Worm (Caenorhabditis elegans): ENCODE data around the gene T24E12.11.

T24E12.11 gene

ce11 chrII:3786538-3786937, 7.2 kb upstream of the T24E12.11 start (continued):
- no peak for TF ChIP-seq nhr-85 (tag)
- TF ChIP-seq irx-1 (tag; optimal IDR thresholded peaks at IDR 0.05) = no peak
- TF ChIP-seq nhr-28 (tag; optimal IDR thresholded peaks at IDR 0.05) = no peak
- TF ChIP-seq C16A3.4 (tag; optimal IDR thresholded peaks at IDR 0.05) = no peak
- no peak for TF ChIP-seq efl-1 (optimal IDR thresholded peaks at IDR 0.05)
- peak in 1 of 2 experiments; percentile 84 for TF ChIP-seq efl-1 (GFP tag; optimal IDR thresholded peaks at IDR 0.05 in 1 of 2)
- TF ChIP-seq mep-1 (tag; optimal IDR thresholded peaks at IDR 0.05) = no peak
- TF ChIP-seq C34B4.2 (tag; optimal IDR thresholded peaks at IDR 0.05) = no peak
- TF ChIP-seq sup-37 (GFP tag; optimal IDR thresholded peaks at IDR 0.05) = no peak
- no peak for TF ChIP-seq ama-1 (optimal IDR thresholded peaks at IDR 0.05)
- TF ChIP-seq nhr-237 (tag; optimal IDR thresholded peaks at IDR 0.05) = no peak
- no peak for TF ChIP-seq unc-62 (GFP tag; optimal IDR thresholded peaks at IDR 0.05)
- no peak for TF ChIP-seq ceh-63 (GFP tag; optimal IDR thresholded peaks at IDR 0.05)
- peak; percentile 47 for TF ChIP-seq nhr-90 (tag; optimal IDR thresholded peaks at IDR 0.05; ENCODE audit: poor library complexity)
- no peak for TF ChIP-seq nhr-12 (tag; optimal IDR thresholded peaks at IDR 0.05)
- no peak for TF ChIP-seq nhr-11 (tag; optimal IDR thresholded peaks at IDR 0.05)
- TF ChIP-seq ztf-11 (tag; optimal IDR thresholded peaks at IDR 0.05) = no peak
- no peak for TF ChIP-seq nhr-76 (tag; optimal IDR thresholded peaks at IDR 0.05)
- no peak for TF ChIP-seq ces-1 (GFP tag; optimal IDR thresholded peaks at IDR 0.05)
- TF ChIP-seq unc-30 (tag; optimal IDR thresholded peaks at IDR 0.05) = no peak
- no peak for TF ChIP-seq ztf-4 (tag; optimal IDR thresholded peaks at IDR 0.05)
- TF ChIP-seq ceh-90 (tag; optimal IDR thresholded peaks at IDR 0.05) = no peak
- TF ChIP-seq dpl-1 (GFP tag; optimal IDR thresholded peaks at IDR 0.05) = no peak
- no peak for TF ChIP-seq dsc-1 (tag; optimal IDR thresholded peaks at IDR 0.05)
- peak; percentile 91 for TF ChIP-seq tlp-1 (tag; optimal IDR thresholded peaks at IDR 0.05)
- TF ChIP-seq lin-39 (tag; optimal IDR thresholded peaks at IDR 0.05) = no peak
- TF ChIP-seq hlh-4 (tag; optimal IDR thresholded peaks at IDR 0.05) = no peak
- no peak for TF ChIP-seq ceh-82 (tag; optimal IDR thresholded peaks at IDR 0.05)
- TF ChIP-seq mef-2 (tag; optimal IDR thresholded peaks at IDR 0.05) = no peak
- TF ChIP-seq nhr-84 (tag; optimal IDR thresholded peaks at IDR 0.05) = no peak
- no peak for TF ChIP-seq aha-1 (tag; optimal IDR thresholded peaks at IDR 0.05)
- peak; percentile 100 for TF ChIP-seq elt-2 (tag; optimal IDR thresholded peaks at IDR 0.05)
- TF ChIP-seq lin-15B (tag; optimal IDR thresholded peaks at IDR 0.05) = no peak
- TF ChIP-seq pag-3 (tag; optimal IDR thresholded peaks at IDR 0.05; ENCODE audit: borderline replicate concordance, insufficient read depth) = no peak
- TF ChIP-seq mab-9 (GFP tag; IDR thresholded peaks at IDR 0.05) = no peak
- TF ChIP-seq unc-86 (tag; optimal IDR thresholded peaks at IDR 0.05) = no peak
- no peak for TF ChIP-seq hlh-17 (GFP tag; optimal IDR thresholded peaks at IDR 0.05; ENCODE audit: borderline replicate concordance)
- TF ChIP-seq Y116A8C.19 (tag; optimal IDR thresholded peaks at IDR 0.05; ENCODE audit: borderline replicate concordance) = no peak
- no peak for TF ChIP-seq snu-23 (GFP tag; optimal IDR thresholded peaks at IDR 0.05)
- TF ChIP-seq jun-1 (tag; optimal IDR thresholded peaks at IDR 0.05) = peak; percentile 88
- no peak for TF ChIP-seq skn-1 (tag; optimal IDR thresholded peaks at IDR 0.05)
- peak; percentile 51 for TF ChIP-seq nhr-20 (tag; optimal IDR thresholded peaks at IDR 0.05)
- TF ChIP-seq fkh-4 (tag; optimal IDR thresholded peaks at IDR 0.05; ENCODE audit: borderline replicate concordance) = no peak
- no peak for TF ChIP-seq C04F5.9 (tag; optimal IDR thresholded peaks at IDR 0.05)
- no peak for TF ChIP-seq unc-98 (GFP tag; IDR thresholded peaks at IDR 0.05)
- TF ChIP-seq zip-4 (GFP tag; optimal IDR thresholded peaks at IDR 0.05) = no peak
- no peak for TF ChIP-seq egl-27 (tag; optimal IDR thresholded peaks at IDR 0.05)
